Worm (Caenorhabditis elegans) whole organism, L4 larva: ENCODE measurements around the gene nadk-2.

ENCODE experiments used
- F10B5.3 ChIP-seq: sonication (generic microtip); optimal IDR thresholded peaks from 2 replicates; lab custom pipeline; 2016; ENCODE audit warnings: mild to moderate bottlenecking, missing genetic modification characterization, missing compliant biosample characterization
- F44E2.7 ChIP-seq: fragments of 200-800 bp; sonication (Bioruptor generic); IDR thresholded peaks from 2 replicates; pipeline ENCODE4 v2.1.2; 2022; ENCODE audit warnings: missing genetic modification characterization, missing compliant biosample characterization
- aha-1 ChIP-seq: fragments of 150-350 bp; peaks from one replicate; lab custom pipeline; 2014; ENCODE audit warnings: missing biosample characterization, missing genetic modification characterization
- aly-2 ChIP-seq: sonication (generic microtip); optimal IDR thresholded peaks from 2 replicates; lab custom pipeline; 2018; ENCODE audit warnings: missing biosample characterization, missing genetic modification characterization
- ama-1 ChIP-seq: fragments of 150-350 bp; optimal IDR thresholded peaks from 2 replicates; lab custom pipeline; 2014; ENCODE audit warnings: inconsistent platforms, mixed read lengths
- ceh-20 ChIP-seq: fragments of 200-800 bp; sonication (Bioruptor generic); IDR thresholded peaks from 2 replicates; pipeline ENCODE4 v1.3.6; 2022; ENCODE audit warnings: missing genetic modification reagents, missing genetic modification characterization, missing compliant biosample characterization
- ceh-32 ChIP-seq: sonication (generic microtip); optimal IDR thresholded peaks from 2 replicates; lab custom pipeline; 2016; ENCODE audit warnings: mild to moderate bottlenecking, missing genetic modification characterization, missing compliant biosample characterization; ENCODE audit not compliant: poor library complexity
- daf-12 ChIP-seq: fragments of 150-350 bp; optimal IDR thresholded peaks from 2 replicates; lab custom pipeline; 2014; ENCODE audit warnings: missing biosample characterization, missing genetic modification reagents, missing genetic modification characterization
- daf-16 ChIP-seq, 3 experiments: sonication (generic microtip); optimal IDR thresholded peaks; 2 replicates each; lab custom pipeline; 2016 to 2017; ENCODE audit warnings: missing genetic modification characterization in 3 of 3, missing genetic modification reagents in 3 of 3, mild to moderate bottlenecking in 2 of 3, missing compliant biosample characterization in 2 of 3, missing biosample characterization in 1 of 3, moderate library complexity in 1 of 3
- daf-8 ChIP-seq: fragments of 200-800 bp; sonication (Bioruptor generic); IDR thresholded peaks from 2 replicates; pipeline ENCODE4 v1.3.6; 2022; ENCODE audit warnings: missing genetic modification characterization, missing compliant biosample characterization
- dmd-9 ChIP-seq: fragments of 200-800 bp; sonication (Bioruptor generic); IDR thresholded peaks from 2 replicates; pipeline ENCODE4 v1.3.6; 2022; ENCODE audit warnings: missing genetic modification reagents, missing genetic modification characterization, missing compliant biosample characterization
- egl-27 ChIP-seq: sonication (generic microtip); optimal IDR thresholded peaks from 3 replicates; lab custom pipeline; 2017; ENCODE audit warnings: missing biosample characterization, missing genetic modification reagents, missing genetic modification characterization
- egl-43 ChIP-seq: fragments of 200-800 bp; sonication (Bioruptor generic); IDR thresholded peaks from 2 replicates; pipeline ENCODE4 v1.3.6; 2022; ENCODE audit warnings: missing genetic modification reagents, missing genetic modification characterization, missing compliant biosample characterization
- fos-1 ChIP-seq: fragments of 150-350 bp; optimal IDR thresholded peaks from 2 replicates; lab custom pipeline; 2014; ENCODE audit warnings: missing biosample characterization, missing genetic modification characterization
- hif-1 ChIP-seq, 2 experiments: sonication (generic microtip); optimal IDR thresholded peaks; 2 replicates each; lab custom pipeline; 2016 to 2017; ENCODE audit warnings: missing compliant biosample characterization in 2 of 2, missing genetic modification characterization in 2 of 2, missing genetic modification reagents in 2 of 2, missing genotype in 2 of 2, mild to moderate bottlenecking in 1 of 2
- hmg-1.1 ChIP-seq: fragments of 200-800 bp; sonication (Bioruptor generic); IDR thresholded peaks from 2 replicates; pipeline ENCODE4 v1.3.6; 2022; ENCODE audit warnings: missing genetic modification reagents, missing genetic modification characterization, missing compliant biosample characterization
- lim-7 ChIP-seq: fragments of 200-800 bp; sonication (Bioruptor generic); IDR thresholded peaks from 2 replicates; pipeline ENCODE4 v1.3.6; 2022; ENCODE audit warnings: missing genetic modification characterization, missing compliant biosample characterization
- lin-13 ChIP-seq: fragments of 150-350 bp; optimal IDR thresholded peaks from 2 replicates; lab custom pipeline; 2014; ENCODE audit warnings: missing biosample characterization, missing genetic modification reagents, missing genetic modification characterization
- lin-15B ChIP-seq: fragments of 150-350 bp; sonication (generic microtip); optimal IDR thresholded peaks from 3 replicates; lab custom pipeline; 2014; ENCODE audit warnings: missing biosample characterization, missing genetic modification characterization
- lin-29 ChIP-seq: fragments of 200-800 bp; sonication (Bioruptor generic); IDR thresholded peaks from 2 replicates; pipeline ENCODE4 v1.3.6; 2022; ENCODE audit warnings: missing genetic modification reagents, missing genetic modification characterization, missing compliant biosample characterization
- lir-3 ChIP-seq: sonication (generic microtip); optimal IDR thresholded peaks from 2 replicates; lab custom pipeline; 2016; ENCODE audit warnings: mild to moderate bottlenecking, missing genetic modification characterization, missing compliant biosample characterization
- mdt-29 ChIP-seq: fragments of 200-800 bp; sonication (Bioruptor generic); IDR thresholded peaks from 2 replicates; pipeline ENCODE4 v1.3.6; 2022; ENCODE audit warnings: missing genetic modification reagents, missing genetic modification characterization, missing compliant biosample characterization
- mep-1 ChIP-seq: fragments of 150-350 bp; sonication (generic microtip); optimal IDR thresholded peaks from 3 replicates; lab custom pipeline; 2014; ENCODE audit warnings: missing biosample characterization, missing genetic modification characterization
- nhr-28 ChIP-seq: fragments of 150-350 bp; optimal IDR thresholded peaks from 2 replicates; lab custom pipeline; 2014; ENCODE audit warnings: missing biosample characterization, missing genetic modification characterization
- nhr-48 ChIP-seq: sonication (generic microtip); optimal IDR thresholded peaks from 2 replicates; lab custom pipeline; 2016; ENCODE audit warnings: mild to moderate bottlenecking, missing genetic modification characterization, missing compliant biosample characterization
- nhr-6 ChIP-seq: fragments of 150-350 bp; optimal IDR thresholded peaks from 2 replicates; lab custom pipeline; 2014; ENCODE audit warnings: missing biosample characterization, missing genetic modification characterization
- nhr-77 ChIP-seq: fragments of 150-350 bp; optimal IDR thresholded peaks from 2 replicates; lab custom pipeline; 2014; ENCODE audit warnings: missing biosample characterization, missing genetic modification characterization
- php-3 ChIP-seq: fragments of 200-800 bp; sonication (Bioruptor generic); IDR thresholded peaks from 2 replicates; pipeline ENCODE4 v1.3.6; 2022; ENCODE audit warnings: missing genetic modification reagents, missing genetic modification characterization, missing compliant biosample characterization
- pqm-1 ChIP-seq: sonication (generic microtip); optimal IDR thresholded peaks from 2 replicates; lab custom pipeline; 2017; ENCODE audit warnings: missing biosample characterization, missing genetic modification characterization
- sdz-12 ChIP-seq: fragments of 200-800 bp; sonication (Bioruptor generic); optimal IDR thresholded peaks from 2 replicates; lab custom pipeline; 2018; ENCODE audit warnings: mild to moderate bottlenecking, missing genetic modification characterization, missing compliant biosample characterization
- skn-1 ChIP-seq: fragments of 150-350 bp; optimal IDR thresholded peaks from 2 replicates; lab custom pipeline; 2014; ENCODE audit warnings: missing biosample characterization, missing genetic modification characterization
- snpc-1.2 ChIP-seq: fragments of 200-800 bp; sonication (Bioruptor generic); IDR thresholded peaks from 2 replicates; pipeline ENCODE4 v1.3.6; 2022; ENCODE audit warnings: missing genetic modification reagents, missing genetic modification characterization, missing compliant biosample characterization
- spr-3 ChIP-seq: fragments of 200-800 bp; sonication (Bioruptor generic); optimal IDR thresholded peaks from 2 replicates; lab custom pipeline; 2018; ENCODE audit warnings: mild to moderate bottlenecking, missing genetic modification characterization, missing compliant biosample characterization
- unc-62 ChIP-seq, 3 experiments: fragments of 150-350 bp in 1 of 3; sonication (generic microtip); optimal IDR thresholded peaks in 2 of 3; peaks in 1 of 3; 1 replicate in 1 of 3; 2 replicates in 2 of 3; lab custom pipeline; 2014 to 2017; ENCODE audit warnings: missing biosample characterization in 3 of 3, missing genetic modification characterization in 3 of 3, missing genetic modification reagents in 3 of 3, missing genotype in 1 of 3
- ztf-11 ChIP-seq: fragments of 150-350 bp; optimal IDR thresholded peaks from 2 replicates; lab custom pipeline; 2014; ENCODE audit warnings: missing biosample characterization, missing genetic modification characterization
- ztf-7 ChIP-seq: fragments of 150-350 bp; optimal IDR thresholded peaks from 2 replicates; lab custom pipeline; 2014; ENCODE audit warnings: missing biosample characterization, missing genetic modification characterization

nadk-2 gene

ce11 chrII:12089616-12090215, 40.3 kb downstream of the nadk-2 start (continued):
- TF ChIP-seq skn-1 (tag; lab: Kevin White, UChicago) (no peak), ceh-32 (tag; lab: Kevin White, UChicago) (no peak), nhr-6 (tag; lab: Kevin White, UChicago) (peak; percentile 60), hif-1 (tag; optimal IDR thresholded peaks at IDR 0.05; lab: Kevin White, UChicago) (peak in 1 of 2 experiments; percentile 57), snpc-1.2 (GFP tag; lab: Robert Waterston, UW) (no peak), ztf-7 (tag; lab: Kevin White, UChicago) (no peak), hmg-1.1 (GFP tag; lab: Robert Waterston, UW) (peak; percentile 60), mdt-29 (GFP tag; lab: Robert Waterston, UW) (no peak), lin-29 (no peak), aly-2 (tag; lab: Kevin White, UChicago) (no peak), ztf-11 (tag; lab: Kevin White, UChicago) (no peak), lim-7 (GFP tag; lab: Robert Waterston, UW) (no peak), spr-3 (GFP tag; lab: Kevin White, UChicago) (no peak), nhr-48 (tag; lab: Kevin White, UChicago) (peak; percentile 66), lin-13 (GFP tag; lab: Kevin White, UChicago) (no peak), nhr-77 (tag; lab: Kevin White, UChicago) (no peak), F44E2.7 (GFP tag; lab: Robert Waterston, UW) (no peak), daf-8 (GFP tag; lab: Robert Waterston, UW) (no peak), lin-15B (tag; lab: Kevin White, UChicago) (no peak)
- TF ChIP-seq, all 104 proteins: peak for 24

ce11 chrII:12095022-12095421, 45.6 kb downstream of the nadk-2 start:
- TF ChIP-seq spr-3 (GFP tag; lab: Kevin White, UChicago), result no peak
- TF ChIP-seq aha-1 (tag; lab: Kevin White, UChicago), result peak; percentile 70
- TF ChIP-seq daf-12, result no peak
- no peak for TF ChIP-seq F10B5.3

ce11 chrII:12098716-12099115, 49.3 kb downstream of the nadk-2 start:
- TF ChIP-seq dmd-9 (GFP tag; lab: Robert Waterston, UW), result 0 out of 2 replicates have a peak, but pooled peaks have one; percentile 21
- TF ChIP-seq unc-62 (GFP tag; optimal IDR thresholded peaks at IDR 0.05 in 1 of 2; lab: Kevin White, UChicago), result peak in 1 of 2 experiments; percentile 73
- TF ChIP-seq unc-62 (tag; optimal IDR thresholded peaks at IDR 0.05; lab: Kevin White, UChicago), result no peak
- TF ChIP-seq lir-3 (tag; lab: Kevin White, UChicago), result no peak
- 0 out of 2 replicates have a peak, but pooled peaks have one; percentile 30 for TF ChIP-seq egl-43 (GFP tag; lab: Robert Waterston, UW)
- peak; percentile 17; the same call in 1 of the 2 replicates for TF ChIP-seq snpc-1.2 (GFP tag; lab: Robert Waterston, UW)
- peak; percentile 67 for TF ChIP-seq sdz-12 (GFP tag; lab: Kevin White, UChicago)
- peak; percentile 60; the same call in 1 of the 2 replicates for TF ChIP-seq lim-7 (GFP tag; lab: Robert Waterston, UW)
- no peak for TF ChIP-seq mep-1 (tag; lab: Kevin White, UChicago)
- no peak for TF ChIP-seq ama-1 (lab: Kevin White, UChicago)

- TF ChIP-seq daf-16 (GFP tag; optimal IDR thresholded peaks at IDR 0.05; lab: Kevin White, UChicago) (no peak), daf-16 (tag; optimal IDR thresholded peaks at IDR 0.05; lab: Kevin White, UChicago) (no peak), php-3 (GFP tag; lab: Robert Waterston, UW) (peak; percentile 35; the same call in 1 of the 2 replicates), nhr-77 (tag; lab: Kevin White, UChicago) (no peak), pqm-1 (tag; lab: Kevin White, UChicago) (peak; percentile 4), fos-1 (tag; lab: Kevin White, UChicago) (no peak), ceh-20 (GFP tag; lab: Robert Waterston, UW) (no peak), egl-27 (no peak), nhr-28 (tag; lab: Kevin White, UChicago) (peak; percentile 21), hif-1 (tag; optimal IDR thresholded peaks at IDR 0.05; lab: Kevin White, UChicago) (no peak)
These were observed 50.5 kb downstream of the nadk-2 start, which contains the start of gene Y17G7B.17 for ce11 chrII:12099889-12100288. Y17G7B.17 (minus strand) TSS chrII:12099989.
